Fruit fly (Drosophila melanogaster): ENCODE data around the gene Xport-A.

Gene Xport-A

dm6 chr3R:19892046-19892445 is 23.2 kb downstream of the Xport-A start (continued):
- peak; percentile 65 for TF ChIP-seq onecut (GFP tag; IDR thresholded peaks at IDR 0.05)
- TF ChIP-seq org-1 (GFP tag; optimal IDR thresholded peaks at IDR 0.05), result peak; percentile 69
- peak; percentile 57; the same call in 1 of the 2 replicates for TF ChIP-seq CG6272 (GFP tag; IDR thresholded peaks at IDR 0.05)
- TF ChIP-seq CG11695 (GFP tag; IDR thresholded peaks at IDR 0.05), result peak; percentile 81
- peak; percentile 49 for TF ChIP-seq mirr (GFP tag; optimal IDR thresholded peaks at IDR 0.05)
- no peak for TF ChIP-seq tna (GFP tag; IDR thresholded peaks at IDR 0.05; ENCODE audit: partially characterized antibody)
- no peak for TF ChIP-seq CG3995 (GFP tag; optimal IDR thresholded peaks at IDR 0.05)
- TF ChIP-seq zfh2 (GFP tag; optimal IDR thresholded peaks at IDR 0.05), result peak; percentile 75
- TF ChIP-seq Ravus (GFP tag; IDR thresholded peaks at IDR 0.05), result no peak
- peak; percentile 55; the same call in 2 of the 3 replicates for TF ChIP-seq knrl (GFP tag; IDR thresholded peaks at IDR 0.05; ENCODE audit: partially characterized antibody)
- TF ChIP-seq CG9876 (GFP tag; optimal IDR thresholded peaks at IDR 0.05), result peak; percentile 13
- no peak for TF ChIP-seq Dfd (GFP tag; optimal IDR thresholded peaks at IDR 0.05)
- TF ChIP-seq Xrp1 (GFP tag; IDR thresholded peaks at IDR 0.05), result peak; percentile 80; the same call in 1 of the 2 replicates
- no peak for TF ChIP-seq CG10565 (GFP tag; optimal IDR thresholded peaks at IDR 0.05)
- TF ChIP-seq MTF-1 (GFP tag; optimal IDR thresholded peaks at IDR 0.05; ENCODE audit: borderline replicate concordance), result peak; percentile 51
- TF ChIP-seq zfh1 (GFP tag; IDR thresholded peaks at IDR 0.05), result peak; percentile 82
- peak; percentile 55; the same call in 2 of the 3 replicates for TF ChIP-seq CG11560 (tag; IDR thresholded peaks at IDR 0.05)
- TF ChIP-seq CG6654 (GFP tag; optimal IDR thresholded peaks at IDR 0.05), result peak; percentile 42
- peak; percentile 64 for TF ChIP-seq tgo (GFP tag; IDR thresholded peaks at IDR 0.05)
- peak; percentile 45 for TF ChIP-seq twi (tag; optimal IDR thresholded peaks at IDR 0.05)
- TF ChIP-seq yki (optimal IDR thresholded peaks at IDR 0.05), result no peak
- peak; percentile 46 for TF ChIP-seq CG1233 (GFP tag; optimal IDR thresholded peaks at IDR 0.05)
- TF ChIP-seq Neu2 (GFP tag; optimal IDR thresholded peaks at IDR 0.05; ENCODE audit: borderline replicate concordance), result peak; percentile 31
- TF ChIP-seq dati (GFP tag; IDR thresholded peaks at IDR 0.05), result peak; percentile 28; the same call in 1 of the 2 replicates
- peak; percentile 76 for TF ChIP-seq phol (tag; optimal IDR thresholded peaks at IDR 0.05)
- peak; percentile 65 for TF ChIP-seq ATbp (GFP tag; optimal IDR thresholded peaks at IDR 0.05)
- peak; percentile 66 for TF ChIP-seq Sox102F (GFP tag; optimal IDR thresholded peaks at IDR 0.05)
- TF ChIP-seq vnd (GFP tag; IDR thresholded peaks at IDR 0.05; ENCODE audit: partially characterized antibody), result 0 out of 3 replicates have a peak, but pooled peaks have one; percentile 40
- TF ChIP-seq CG6689 (GFP tag; IDR thresholded peaks at IDR 0.05), result peak; percentile 81
- peak; percentile 62 for TF ChIP-seq CG7556 (GFP tag; optimal IDR thresholded peaks at IDR 0.05)
- TF ChIP-seq CG14860 (GFP tag; IDR thresholded peaks at IDR 0.05; ENCODE audit: partially characterized antibody), result peak; percentile 47; the same call in 1 of the 3 replicates
- TF ChIP-seq gcm2 (GFP tag; optimal IDR thresholded peaks at IDR 0.05), result peak; percentile 32
- peak; percentile 33 for TF ChIP-seq luna (GFP tag; optimal IDR thresholded peaks at IDR 0.05)
- TF ChIP-seq NFAT (GFP tag; IDR thresholded peaks at IDR 0.05), result peak; percentile 55; the same call in 1 of the 2 replicates
- no peak for TF ChIP-seq CG15073 (GFP tag; optimal IDR thresholded peaks at IDR 0.05)
- no peak for TF ChIP-seq Elba2 (GFP tag; optimal IDR thresholded peaks at IDR 0.05)
- TF ChIP-seq CG12236 (GFP tag; optimal IDR thresholded peaks at IDR 0.05), result peak; percentile 45
- TF ChIP-seq Dp (GFP tag; optimal IDR thresholded peaks at IDR 0.05), result no peak
- no peak for TF ChIP-seq kni (GFP tag; optimal IDR thresholded peaks at IDR 0.05)
- TF ChIP-seq dpn (GFP tag; optimal IDR thresholded peaks at IDR 0.05), result peak; percentile 54 to 70
- peak; percentile 39 for TF ChIP-seq eyg (GFP tag; optimal IDR thresholded peaks at IDR 0.05)
- peak; percentile 73; the same call in 3 of the 4 replicates for TF ChIP-seq Gug (GFP tag; IDR thresholded peaks at IDR 0.05)
- TF ChIP-seq B-H1 (GFP tag; IDR thresholded peaks at IDR 0.05), result peak; percentile 54
- TF ChIP-seq hbn (GFP tag; IDR thresholded peaks at IDR 0.05; ENCODE audit: partially characterized antibody), result no peak
- peak; percentile 78 for TF ChIP-seq mam (GFP tag; optimal IDR thresholded peaks at IDR 0.05)
- peak; percentile 63 for TF ChIP-seq CG4730 (GFP tag; IDR thresholded peaks at IDR 0.05)
- TF ChIP-seq CG2712 (tag; optimal IDR thresholded peaks at IDR 0.05), result peak; percentile 77
- peak; percentile 38; the same call in 1 of the 3 replicates for TF ChIP-seq CG14050 (GFP tag; IDR thresholded peaks at IDR 0.05)
- peak; percentile 77 for TF ChIP-seq CG31441 (GFP tag; IDR thresholded peaks at IDR 0.05)
- TF ChIP-seq CG4282 (GFP tag; optimal IDR thresholded peaks at IDR 0.05), result peak; percentile 49
- TF ChIP-seq Hey (tag; optimal IDR thresholded peaks at IDR 0.05), result no peak

Data from whole organism, embryonic.